Fruit fly (Drosophila melanogaster): ENCODE measurements around the gene bbg.

DNA sequence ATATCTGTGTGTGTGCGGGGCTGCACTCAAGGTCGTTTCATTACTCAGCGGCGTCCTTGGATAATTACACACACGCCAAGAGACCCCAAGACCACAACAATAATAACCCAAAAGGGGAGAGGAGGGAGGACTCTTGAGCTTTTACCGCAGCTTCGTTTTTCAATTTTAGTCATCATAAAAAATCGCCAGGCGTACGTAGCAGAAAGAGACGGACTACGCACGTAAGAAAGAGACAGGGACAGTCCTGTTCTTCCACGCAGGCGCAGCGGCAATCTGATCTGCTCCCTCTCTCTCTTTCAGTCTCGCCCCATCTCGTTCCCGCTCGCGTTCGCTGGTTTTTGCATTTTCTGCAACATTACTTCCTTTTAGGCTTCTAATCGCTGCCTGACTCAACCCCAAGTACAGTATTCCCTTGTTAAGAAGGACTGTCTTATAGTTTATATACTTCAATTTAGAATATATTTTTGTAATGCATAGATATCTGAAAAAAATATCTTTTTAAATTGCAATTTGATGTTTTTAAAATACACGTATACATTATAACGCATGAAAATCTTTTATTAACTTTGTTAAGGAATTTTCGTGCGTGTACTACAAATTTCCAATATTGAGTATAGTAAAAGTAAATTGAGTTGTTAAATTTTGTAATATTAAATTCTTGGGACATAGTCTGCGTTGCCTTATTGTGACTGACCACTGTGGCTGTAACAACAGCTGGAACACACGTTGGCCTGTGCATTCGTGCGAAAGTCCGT lies 72.4 kb downstream of the bbg start:
- TF ChIP-seq CG12768 (GFP tag; optimal IDR thresholded peaks at IDR 0.05) (no peak), tj (GFP tag; optimal IDR thresholded peaks at IDR 0.05) (peak; percentile 47), bab1 (GFP tag; optimal IDR thresholded peaks at IDR 0.05) (no peak), CG33017 (tag; optimal IDR thresholded peaks at IDR 0.05) (no peak)
